Fruit fly (Drosophila melanogaster) S2 (cell line): Measurements from ENCODE around the gene Gr10b.

Experiments used
- CG8478 ChIP-seq: fragments of >200 bp; optimal IDR thresholded peaks from 2 replicates; lab custom pipeline; 2018
- CTCF ChIP-seq, 2 experiments: fragments of >200 bp; optimal IDR thresholded peaks; 2 replicates each; lab custom pipeline; 2018

dm6 chrX:11384023-11384444, 29.0 kb downstream of the Gr10b start:
- TF ChIP-seq CG8478 (lab: Kevin White, UChicago): no peak
- no peak for TF ChIP-seq CTCF (optimal IDR thresholded peaks at IDR 0.05; lab: Kevin White, UChicago)
